Worm (Caenorhabditis elegans) whole organism, L4 larva: ENCODE results near the gene VW02B12L.2.

ENCODE experiments used
- F10B5.3 ChIP-seq: sonication (generic microtip); optimal IDR thresholded peaks from 2 replicates; lab custom pipeline; 2016; ENCODE audit warnings: mild to moderate bottlenecking, missing genetic modification characterization, missing compliant biosample characterization
- R02D3.7 ChIP-seq: fragments of 150-350 bp; sonication (generic microtip); optimal IDR thresholded peaks from 3 replicates; lab custom pipeline; 2014; ENCODE audit warnings: missing biosample characterization, missing genetic modification characterization
- T20F7.1 ChIP-seq: fragments of 200-800 bp; sonication (Bioruptor generic); optimal IDR thresholded peaks from 2 replicates; lab custom pipeline; 2018; ENCODE audit warnings: mild to moderate bottlenecking, missing genetic modification characterization, missing compliant biosample characterization
- aly-2 ChIP-seq: sonication (generic microtip); optimal IDR thresholded peaks from 2 replicates; lab custom pipeline; 2018; ENCODE audit warnings: missing biosample characterization, missing genetic modification characterization
- arid-1 ChIP-seq: fragments of 200-800 bp; sonication (Bioruptor generic); conservative IDR thresholded peaks from 2 replicates; pipeline ENCODE4 v1.3.6; 2022; ENCODE audit warnings: missing genetic modification reagents, missing genetic modification characterization, missing compliant biosample characterization
- ceh-28 ChIP-seq: fragments of 150-350 bp; optimal IDR thresholded peaks from 2 replicates; lab custom pipeline; 2014; ENCODE audit warnings: missing biosample characterization, missing genetic modification reagents, missing genetic modification characterization
- ceh-44 ChIP-seq: fragments of 200-800 bp; sonication (Bioruptor generic); IDR thresholded peaks from 2 replicates; pipeline ENCODE4 v1.3.6; 2022; ENCODE audit warnings: missing genetic modification reagents, missing genetic modification characterization, missing compliant biosample characterization
- ceh-62 ChIP-seq: sonication (generic microtip); optimal IDR thresholded peaks from 2 replicates; lab custom pipeline; 2017; ENCODE audit warnings: missing biosample characterization, missing genetic modification characterization
- ces-1 ChIP-seq: fragments of 150-350 bp; sonication (generic microtip); optimal IDR thresholded peaks from 4 replicates; lab custom pipeline; 2014; ENCODE audit warnings: missing biosample characterization, missing genetic modification reagents, missing genetic modification characterization
- ctbp-1 ChIP-seq: fragments of 200-800 bp; sonication (Bioruptor generic); IDR thresholded peaks from 2 replicates; pipeline ENCODE4 v1.3.6; 2022; ENCODE audit warnings: missing genetic modification reagents, missing genetic modification characterization, missing compliant biosample characterization
- daf-12 ChIP-seq: fragments of 150-350 bp; optimal IDR thresholded peaks from 2 replicates; lab custom pipeline; 2014; ENCODE audit warnings: missing biosample characterization, missing genetic modification reagents, missing genetic modification characterization
- daf-19 ChIP-seq: fragments of 200-800 bp; sonication (Bioruptor generic); conservative IDR thresholded peaks from 2 replicates; pipeline ENCODE4 v1.3.6; 2022; ENCODE audit warnings: missing genetic modification characterization, missing compliant biosample characterization
- daf-8 ChIP-seq: fragments of 200-800 bp; sonication (Bioruptor generic); IDR thresholded peaks from 2 replicates; pipeline ENCODE4 v1.3.6; 2022; ENCODE audit warnings: missing genetic modification characterization, missing compliant biosample characterization
- dmd-9 ChIP-seq: fragments of 200-800 bp; sonication (Bioruptor generic); IDR thresholded peaks from 2 replicates; pipeline ENCODE4 v1.3.6; 2022; ENCODE audit warnings: missing genetic modification reagents, missing genetic modification characterization, missing compliant biosample characterization
- dpl-1 ChIP-seq: fragments of 150-350 bp; optimal IDR thresholded peaks from 2 replicates; lab custom pipeline; 2014; ENCODE audit warnings: missing biosample characterization, missing genetic modification reagents, missing genetic modification characterization
- fkh-10 ChIP-seq: fragments of 150-350 bp; optimal IDR thresholded peaks from 2 replicates; lab custom pipeline; 2014; ENCODE audit warnings: missing biosample characterization, missing genetic modification reagents, missing genetic modification characterization
- hif-1 ChIP-seq, 2 experiments: sonication (generic microtip); optimal IDR thresholded peaks; 2 replicates each; lab custom pipeline; 2016 to 2017; ENCODE audit warnings: missing compliant biosample characterization in 2 of 2, missing genetic modification characterization in 2 of 2, missing genetic modification reagents in 2 of 2, missing genotype in 2 of 2, mild to moderate bottlenecking in 1 of 2
- hlh-11 ChIP-seq: fragments of 200-800 bp; sonication (Bioruptor generic); optimal IDR thresholded peaks from 2 replicates; lab custom pipeline; 2018; ENCODE audit warnings: mild to moderate bottlenecking, missing genetic modification characterization, missing compliant biosample characterization
- hlh-30 ChIP-seq: sonication (generic microtip); optimal IDR thresholded peaks from 2 replicates; lab custom pipeline; 2017; ENCODE audit warnings: antibody characterized with exemption, mild to moderate bottlenecking, missing genetic modification characterization, missing compliant biosample characterization; ENCODE audit not compliant: insufficient read depth
- jun-1 ChIP-seq: fragments of 150-350 bp; optimal IDR thresholded peaks from 2 replicates; lab custom pipeline; 2014; ENCODE audit warnings: missing biosample characterization, missing genetic modification reagents, missing genetic modification characterization
- lin-13 ChIP-seq: fragments of 150-350 bp; optimal IDR thresholded peaks from 2 replicates; lab custom pipeline; 2014; ENCODE audit warnings: missing biosample characterization, missing genetic modification reagents, missing genetic modification characterization
- lin-39 ChIP-seq: fragments of 150-350 bp; optimal IDR thresholded peaks from 2 replicates; lab custom pipeline; 2014; ENCODE audit warnings: missing biosample characterization, missing genetic modification reagents, missing genetic modification characterization
- lir-3 ChIP-seq: sonication (generic microtip); optimal IDR thresholded peaks from 2 replicates; lab custom pipeline; 2016; ENCODE audit warnings: mild to moderate bottlenecking, missing genetic modification characterization, missing compliant biosample characterization
- mdl-1 ChIP-seq, 2 experiments: fragments of 150-350 bp in 1 of 2; sonication (generic microtip) in 1 of 2; optimal IDR thresholded peaks; 2 replicates each; lab custom pipeline; 2014 to 2017; ENCODE audit warnings: missing biosample characterization in 2 of 2, missing genetic modification characterization in 2 of 2
- mes-2 ChIP-seq: sonication (generic microtip); optimal IDR thresholded peaks from 2 replicates; lab custom pipeline; 2016; ENCODE audit warnings: missing genotype, mild to moderate bottlenecking, missing genetic modification characterization, missing compliant biosample characterization; ENCODE audit not compliant: poor library complexity, severe bottlenecking
- mxl-2 ChIP-seq: fragments of 200-800 bp; sonication (Bioruptor generic); conservative IDR thresholded peaks from 2 replicates; pipeline ENCODE4 v1.3.6; 2022; ENCODE audit warnings: missing genetic modification reagents, missing genetic modification characterization, missing compliant biosample characterization
- mxl-3 ChIP-seq: fragments of 200-800 bp; sonication (Bioruptor generic); optimal IDR thresholded peaks from 2 replicates; lab custom pipeline; 2018; ENCODE audit warnings: mild to moderate bottlenecking, missing genetic modification characterization, missing compliant biosample characterization
- nhr-10 ChIP-seq: fragments of 150-350 bp; optimal IDR thresholded peaks from 2 replicates; lab custom pipeline; 2014; ENCODE audit warnings: missing biosample characterization, missing genetic modification characterization
- nhr-11 ChIP-seq: fragments of 150-350 bp; optimal IDR thresholded peaks from 2 replicates; lab custom pipeline; 2014; ENCODE audit warnings: missing biosample characterization, missing genetic modification characterization
- nhr-111 ChIP-seq: fragments of 200-800 bp; sonication (Bioruptor generic); optimal IDR thresholded peaks from 2 replicates; lab custom pipeline; 2018; ENCODE audit warnings: mild to moderate bottlenecking, missing genetic modification characterization, missing compliant biosample characterization
- nhr-28 ChIP-seq: fragments of 150-350 bp; optimal IDR thresholded peaks from 2 replicates; lab custom pipeline; 2014; ENCODE audit warnings: missing biosample characterization, missing genetic modification characterization
- rbr-2 ChIP-seq: sonication (generic microtip); optimal IDR thresholded peaks from 2 replicates; lab custom pipeline; 2016; ENCODE audit warnings: missing genotype, missing genetic modification characterization, missing compliant biosample characterization
- saeg-2 ChIP-seq: fragments of 200-800 bp; sonication (Bioruptor generic); IDR thresholded peaks from 2 replicates; pipeline ENCODE4 v1.3.6; 2022; ENCODE audit warnings: missing genetic modification reagents, missing genetic modification characterization, missing compliant biosample characterization
- snpc-4 ChIP-seq: fragments of 150-350 bp; optimal IDR thresholded peaks from 2 replicates; lab custom pipeline; 2014; ENCODE audit warnings: missing biosample characterization, missing genetic modification characterization
- spr-3 ChIP-seq: fragments of 200-800 bp; sonication (Bioruptor generic); optimal IDR thresholded peaks from 2 replicates; lab custom pipeline; 2018; ENCODE audit warnings: mild to moderate bottlenecking, missing genetic modification characterization, missing compliant biosample characterization
- unc-130 ChIP-seq: sonication (generic microtip); optimal IDR thresholded peaks from 2 replicates; lab custom pipeline; 2016; ENCODE audit warnings: missing genetic modification reagents, missing genetic modification characterization, missing compliant biosample characterization
- unc-62 ChIP-seq, 3 experiments: fragments of 150-350 bp in 1 of 3; sonication (generic microtip); optimal IDR thresholded peaks in 2 of 3; peaks in 1 of 3; 1 replicate in 1 of 3; 2 replicates in 2 of 3; lab custom pipeline; 2014 to 2017; ENCODE audit warnings: missing biosample characterization in 3 of 3, missing genetic modification characterization in 3 of 3, missing genetic modification reagents in 3 of 3, missing genotype in 1 of 3
- zfp-2 ChIP-seq: sonication (generic microtip); optimal IDR thresholded peaks from 2 replicates; lab custom pipeline; 2016; ENCODE audit warnings: mild to moderate bottlenecking, missing genetic modification characterization, missing compliant biosample characterization
- ztf-11 ChIP-seq: fragments of 150-350 bp; optimal IDR thresholded peaks from 2 replicates; lab custom pipeline; 2014; ENCODE audit warnings: missing biosample characterization, missing genetic modification characterization

Gene VW02B12L.2

ce11 chrII:11464427-11464944, 24.4 kb upstream of the VW02B12L.2 start, which contains the start of the genes aars-1 and rga-1 (continued):
- peak in 1 of 2 experiments; percentile 97 for TF ChIP-seq unc-62 (GFP tag; optimal IDR thresholded peaks at IDR 0.05 in 1 of 2; lab: Kevin White, UChicago)
- no peak for TF ChIP-seq unc-62 (tag; optimal IDR thresholded peaks at IDR 0.05; lab: Kevin White, UChicago)
- TF ChIP-seq ces-1 (GFP tag; lab: Kevin White, UChicago) = no peak
- TF ChIP-seq dmd-9 = no peak
- TF ChIP-seq dpl-1 (GFP tag; lab: Kevin White, UChicago) = peak; percentile 54
- no peak for TF ChIP-seq snpc-4 (tag; lab: Kevin White, UChicago)
- peak; percentile 91 for TF ChIP-seq mxl-3 (GFP tag; lab: Kevin White, UChicago)
- TF ChIP-seq lin-13 (GFP tag; lab: Kevin White, UChicago) = peak; percentile 22
- no peak for TF ChIP-seq F10B5.3 (tag; lab: Kevin White, UChicago)
- TF ChIP-seq ceh-28 = peak; percentile 11
- no peak for TF ChIP-seq ceh-62 (tag; lab: Kevin White, UChicago)
- peak in 1 of 2 experiments; percentile 82 for TF ChIP-seq mdl-1 (tag; optimal IDR thresholded peaks at IDR 0.05; lab: Kevin White, UChicago)
- TF ChIP-seq lin-39 (tag; lab: Kevin White, UChicago) = no peak
- TF ChIP-seq ceh-44 = no peak
- TF ChIP-seq mxl-2 (GFP tag; lab: Robert Waterston, UW) = no peak
- TF ChIP-seq jun-1 (tag; lab: Kevin White, UChicago) = peak; percentile 26
- TF ChIP-seq lir-3 (tag; lab: Kevin White, UChicago) = no peak
- no peak for TF ChIP-seq spr-3
- TF ChIP-seq daf-19 (GFP tag; lab: Robert Waterston, UW) = no peak
- peak; percentile 89 for TF ChIP-seq hlh-30 (tag; lab: Kevin White, UChicago)
- peak; percentile 30 for TF ChIP-seq rbr-2 (tag; lab: Kevin White, UChicago)
- peak; percentile 31 for TF ChIP-seq nhr-10
- TF ChIP-seq hif-1 (tag; optimal IDR thresholded peaks at IDR 0.05; lab: Kevin White, UChicago) = peak in 1 of 2 experiments; percentile 19
- no peak for TF ChIP-seq unc-130 (GFP tag; lab: Kevin White, UChicago)
- no peak for TF ChIP-seq aly-2 (tag; lab: Kevin White, UChicago)
- TF ChIP-seq ztf-11 (tag; lab: Kevin White, UChicago) = no peak
- TF ChIP-seq nhr-11 (tag; lab: Kevin White, UChicago) = no peak
- no peak for TF ChIP-seq ctbp-1 (GFP tag; lab: Robert Waterston, UW)
- TF ChIP-seq saeg-2 (GFP tag; lab: Robert Waterston, UW) = 0 out of 2 replicates have a peak, but pooled peaks have one; percentile 23
- no peak for TF ChIP-seq zfp-2
- TF ChIP-seq T20F7.1 (GFP tag; lab: Kevin White, UChicago) = peak; percentile 56
- no peak for TF ChIP-seq daf-8 (GFP tag; lab: Robert Waterston, UW)
- TF ChIP-seq mes-2 (tag; lab: Kevin White, UChicago) = peak; percentile 79

DNA sequence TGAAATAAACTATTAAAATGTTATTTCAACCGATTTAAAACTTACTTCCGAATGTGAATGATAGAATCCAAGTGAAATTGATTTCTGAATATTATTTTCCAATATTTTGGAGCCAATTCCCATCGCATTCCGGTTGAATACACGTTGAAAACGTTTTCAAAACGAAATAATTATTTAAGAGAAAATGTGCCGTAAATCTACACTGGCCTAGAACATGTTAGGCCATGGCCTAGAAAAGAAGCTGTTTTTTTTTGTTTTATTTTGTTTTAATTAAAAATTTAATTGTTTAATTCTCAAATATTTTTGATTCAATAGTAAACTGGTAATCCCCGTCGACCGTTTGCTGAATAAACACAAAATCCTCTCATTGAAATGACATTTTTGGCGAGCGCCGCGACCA, 23.8 kb upstream of the VW02B12L.2 start:
- TF ChIP-seq mes-2 (tag; lab: Kevin White, UChicago) (peak; percentile 76), daf-19 (GFP tag; lab: Robert Waterston, UW) (no peak), unc-130 (GFP tag; lab: Kevin White, UChicago) (peak; percentile 5), ceh-28 (no peak), nhr-111 (GFP tag; lab: Kevin White, UChicago) (no peak), hlh-11 (tag; lab: Kevin White, UChicago) (no peak), R02D3.7 (peak; percentile 72), daf-12 (tag; lab: Kevin White, UChicago) (no peak), fkh-10 (GFP tag; lab: Kevin White, UChicago) (no peak), arid-1 (GFP tag; lab: Robert Waterston, UW) (no peak), nhr-28 (tag; lab: Kevin White, UChicago) (no peak)
